Fruit fly (Drosophila melanogaster) whole organism, embryonic: ENCODE data around the gene mRpS23.
A peak's percentile ranks its signal among the peaks of the same experiment; 100 is the strongest.

Experiments
- Aef1 ChIP-seq: fragments of 200-800 bp; sonication (Bioruptor generic); IDR thresholded peaks from 3 replicates; pipeline ENCODE4 v1.3.6; 2022; ENCODE audit warnings: missing biosample characterization, missing genetic modification characterization
- Bdp1 ChIP-seq: fragments of 200-800 bp; sonication (Bioruptor generic); optimal IDR thresholded peaks from 3 replicates; lab custom pipeline; 2016; ENCODE audit warnings: missing biosample characterization, missing genetic modification characterization
- CG11247 ChIP-seq: fragments of 200-800 bp; sonication (Bioruptor generic); IDR thresholded peaks from 2 replicates; pipeline ENCODE4 v1.3.6; 2022; ENCODE audit warnings: missing biosample characterization, missing genetic modification characterization
- CG11696 ChIP-seq: fragments of 200-800 bp; sonication (Bioruptor generic); IDR thresholded peaks from 2 replicates; pipeline ENCODE4 v1.3.6; 2022; ENCODE audit warnings: missing biosample characterization, missing genetic modification characterization
- CG12299 ChIP-seq: fragments of 200-800 bp; sonication (Bioruptor generic); optimal IDR thresholded peaks from 2 replicates; lab custom pipeline; 2018; ENCODE audit warnings: missing biosample characterization, mild to moderate bottlenecking, missing genetic modification characterization
- CG13424 ChIP-seq: fragments of 200-800 bp; sonication (Bioruptor generic); optimal IDR thresholded peaks from 2 replicates; lab custom pipeline; 2019; ENCODE audit warnings: missing biosample characterization, mild to moderate bottlenecking, missing genetic modification characterization, moderate library complexity
- CG17802 ChIP-seq: fragments of 200-800 bp; sonication (Bioruptor generic); optimal IDR thresholded peaks from 2 replicates; lab custom pipeline; 2018; ENCODE audit warnings: missing biosample characterization, mild to moderate bottlenecking, missing genetic modification characterization, moderate library complexity
- CG34376 ChIP-seq: fragments of 200-800 bp; sonication (Bioruptor generic); optimal IDR thresholded peaks from 2 replicates; lab custom pipeline; 2018; ENCODE audit warnings: missing biosample characterization, mild to moderate bottlenecking, missing genetic modification characterization
- CG42726 ChIP-seq: fragments of 200-800 bp; sonication (Bioruptor generic); IDR thresholded peaks from 2 replicates; pipeline ENCODE4 v1.3.6; 2022; ENCODE audit warnings: missing biosample characterization, missing genetic modification characterization; ENCODE audit not compliant: partially characterized antibody
- CG4328 ChIP-seq: fragments of 200-800 bp; sonication (Bioruptor generic); optimal IDR thresholded peaks from 3 replicates; lab custom pipeline; 2017; ENCODE audit warnings: missing biosample characterization, missing genetic modification reagents, missing genetic modification characterization
- CG4617 ChIP-seq: fragments of 200-800 bp; sonication (Bioruptor generic); optimal IDR thresholded peaks from 3 replicates; lab custom pipeline; 2016; ENCODE audit warnings: missing biosample characterization, missing genetic modification characterization, borderline replicate concordance
- CG4854 ChIP-seq: fragments of 200-800 bp; sonication (Bioruptor generic); optimal IDR thresholded peaks from 2 replicates; lab custom pipeline; 2016; ENCODE audit warnings: missing biosample characterization, missing genetic modification characterization, inconsistent platforms
- CG6689 ChIP-seq: fragments of 200-800 bp; sonication (Bioruptor generic); IDR thresholded peaks from 2 replicates; pipeline ENCODE4 v1.3.6; 2022; ENCODE audit warnings: missing biosample characterization, missing genetic modification characterization
- CG9817 ChIP-seq: fragments of 200-800 bp; sonication (Bioruptor generic); optimal IDR thresholded peaks from 2 replicates; lab custom pipeline; 2018; ENCODE audit warnings: missing biosample characterization, mild to moderate bottlenecking, missing genetic modification characterization, moderate library complexity
- CG9876 ChIP-seq: fragments of 200-800 bp; sonication (Bioruptor generic); optimal IDR thresholded peaks from 2 replicates; lab custom pipeline; 2016; ENCODE audit warnings: missing biosample characterization, missing genetic modification characterization
- Dref ChIP-seq: fragments of 200-800 bp; sonication (Bioruptor generic); IDR thresholded peaks from 2 replicates; pipeline ENCODE4 v1.3.6; 2022; ENCODE audit warnings: missing biosample characterization, missing genetic modification characterization
- Fer3 ChIP-seq: fragments of 200-800 bp; sonication (Bioruptor generic); optimal IDR thresholded peaks from 2 replicates; lab custom pipeline; 2018; ENCODE audit warnings: missing biosample characterization, mild to moderate bottlenecking, missing genetic modification characterization, moderate library complexity
- Gug ChIP-seq: fragments of 200-800 bp; sonication (Bioruptor generic); IDR thresholded peaks from 4 replicates; pipeline ENCODE4 v1.3.6; 2022; ENCODE audit warnings: missing biosample characterization, missing genetic modification characterization
- HLH3B ChIP-seq: fragments of 200-800 bp; sonication (Bioruptor generic); IDR thresholded peaks from 2 replicates; pipeline ENCODE4 v1.3.6; 2022; ENCODE audit warnings: missing biosample characterization, missing genetic modification characterization
- Hey ChIP-seq: fragments of 200-800 bp; sonication (Bioruptor generic); optimal IDR thresholded peaks from 3 replicates; lab custom pipeline; 2018; ENCODE audit warnings: missing biosample characterization, mild to moderate bottlenecking, missing genetic modification characterization
- Mrtf ChIP-seq: fragments of 200-800 bp; sonication (Bioruptor generic); IDR thresholded peaks from 3 replicates; pipeline ENCODE4 v1.3.6; 2022; ENCODE audit warnings: missing biosample characterization, missing genetic modification characterization
- Side ChIP-seq: fragments of 200-800 bp; sonication (Bioruptor generic); optimal IDR thresholded peaks from 2 replicates; lab custom pipeline; 2016; ENCODE audit warnings: missing biosample characterization, missing genetic modification characterization
- Stat92E ChIP-seq, 3 experiments: fragments of >200 bp in 2 of 3; fragments of 200-800 bp in 1 of 3; sonication (Bioruptor generic) in 1 of 3; optimal IDR thresholded peaks; 2 replicates each; lab custom pipeline; 2017 to 2019; ENCODE audit warnings: missing biosample characterization in 3 of 3, missing genetic modification characterization in 3 of 3, mild to moderate bottlenecking in 1 of 3, moderate library complexity in 1 of 3
- bowl ChIP-seq: fragments of 200-800 bp; sonication (Bioruptor generic); IDR thresholded peaks from 2 replicates; pipeline ENCODE4 v1.3.6; 2022; ENCODE audit warnings: missing biosample characterization, missing genetic modification characterization
- chif ChIP-seq, 2 experiments: fragments of 200-800 bp; sonication (Bioruptor generic); optimal IDR thresholded peaks; 3 replicates each; lab custom pipeline; 2016; ENCODE audit warnings: missing biosample characterization in 2 of 2, missing genetic modification characterization in 2 of 2
- chinmo ChIP-seq: fragments of 200-800 bp; sonication (Bioruptor generic); IDR thresholded peaks from 4 replicates; pipeline ENCODE4 v1.3.6; 2022; ENCODE audit warnings: missing biosample characterization, missing genetic modification characterization; ENCODE audit not compliant: partially characterized antibody
- crp ChIP-seq, 2 experiments: fragments of 200-800 bp; sonication (Bioruptor generic); optimal IDR thresholded peaks; 2 replicates in 1 of 2; 3 replicates in 1 of 2; lab custom pipeline; 2017; ENCODE audit warnings: missing biosample characterization in 2 of 2, missing genetic modification characterization in 2 of 2, mild to moderate bottlenecking in 1 of 2, moderate library complexity in 1 of 2
- gcm ChIP-seq: fragments of 200-800 bp; sonication (Bioruptor generic); optimal IDR thresholded peaks from 2 replicates; lab custom pipeline; 2019; ENCODE audit warnings: missing biosample characterization, mild to moderate bottlenecking, missing genetic modification characterization, moderate library complexity
- grau ChIP-seq: fragments of 200-800 bp; optimal IDR thresholded peaks from 3 replicates; lab custom pipeline; 2019; ENCODE audit warnings: missing biosample characterization, mild to moderate bottlenecking, missing genetic modification characterization, moderate library complexity
- hth ChIP-seq: fragments of >200 bp; optimal IDR thresholded peaks from 2 replicates; lab custom pipeline; 2017; ENCODE audit warnings: inconsistent platforms
- jing ChIP-seq: fragments of 200-800 bp; sonication (Bioruptor generic); optimal IDR thresholded peaks from 2 replicates; lab custom pipeline; 2018; ENCODE audit warnings: missing biosample characterization, mild to moderate bottlenecking, missing genetic modification characterization
- lmd ChIP-seq: fragments of 200-800 bp; sonication (Bioruptor generic); IDR thresholded peaks from 2 replicates; pipeline ENCODE4 v1.3.6; 2022; ENCODE audit warnings: missing biosample characterization, missing genetic modification characterization
- lov ChIP-seq, 2 experiments: fragments of 200-800 bp in 1 of 2; fragments of >200 bp in 1 of 2; sonication (Bioruptor generic) in 1 of 2; IDR thresholded peaks in 1 of 2; optimal IDR thresholded peaks in 1 of 2; 2 replicates in 1 of 2; 3 replicates in 1 of 2; pipeline versions ENCODE4 v1.3.6 to Lab custom; 2017 to 2022; ENCODE audit warnings: missing biosample characterization in 1 of 2, missing genetic modification characterization in 1 of 2
- pita ChIP-seq: fragments of 200-800 bp; sonication (Bioruptor generic); optimal IDR thresholded peaks from 2 replicates; lab custom pipeline; 2017; ENCODE audit warnings: missing biosample characterization, mild to moderate bottlenecking, missing genetic modification characterization
- slou ChIP-seq: fragments of 200-800 bp; sonication (Bioruptor generic); optimal IDR thresholded peaks from 3 replicates; lab custom pipeline; 2016; ENCODE audit warnings: missing biosample characterization, missing genetic modification characterization
- stwl ChIP-seq: fragments of 200-800 bp; sonication (Bioruptor generic); optimal IDR thresholded peaks from 3 replicates; lab custom pipeline; 2018; ENCODE audit warnings: missing biosample characterization, mild to moderate bottlenecking, missing genetic modification characterization, moderate library complexity
- tin ChIP-seq: fragments of 200-800 bp; sonication (Bioruptor generic); optimal IDR thresholded peaks from 3 replicates; lab custom pipeline; 2016; ENCODE audit warnings: missing biosample characterization, missing genetic modification characterization
- tna ChIP-seq: fragments of 200-800 bp; sonication (Bioruptor generic); IDR thresholded peaks from 2 replicates; pipeline ENCODE4 v1.3.6; 2022; ENCODE audit warnings: missing biosample characterization, missing genetic modification characterization; ENCODE audit not compliant: partially characterized antibody
- trem ChIP-seq: fragments of 200-800 bp; optimal IDR thresholded peaks from 3 replicates; lab custom pipeline; 2019; ENCODE audit warnings: missing biosample characterization, mild to moderate bottlenecking, missing genetic modification characterization, moderate library complexity
- zfh2 ChIP-seq: fragments of 200-800 bp; sonication (Bioruptor generic); optimal IDR thresholded peaks from 2 replicates; lab custom pipeline; 2016; ENCODE audit warnings: missing biosample characterization, missing genetic modification characterization

The mRpS23 gene

DNA sequence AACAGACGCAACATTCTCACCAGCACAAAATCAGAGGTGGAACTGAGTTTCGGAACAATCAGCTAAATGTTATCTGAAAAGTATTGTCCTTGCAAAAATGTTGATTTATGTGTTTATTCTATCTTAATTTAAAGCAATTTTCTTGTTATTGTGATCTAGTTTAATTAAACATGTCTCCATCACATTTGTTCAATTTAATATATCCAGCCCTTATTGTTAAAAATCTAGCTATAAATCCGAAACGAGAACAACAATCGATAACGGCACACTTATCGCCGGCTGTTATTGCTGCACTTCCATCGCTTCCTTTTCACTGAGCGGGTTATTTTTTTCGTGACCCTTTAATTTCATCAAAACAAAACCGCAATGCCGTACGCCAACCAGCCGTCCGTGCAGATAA, 1.8 kb downstream of the mRpS23 start, which contains the start of the genes GatC, PolG2 and Polr2C (continued):
- TF ChIP-seq slou (no peak), pita (no peak), Stat92E (GFP tag; optimal IDR thresholded peaks at IDR 0.05; lab: Kevin White, UChicago) (peak in 1 of 3 experiments; percentile 52), CG11247 (peak; percentile 61), Hey (tag; lab: Kevin White, UChicago) (no peak), CG11696 (GFP tag; lab: Robert Waterston, UW) (no peak), zfh2 (GFP tag; lab: Kevin White, UChicago) (peak; percentile 55), CG17802 (tag; lab: Kevin White, UChicago) (peak; percentile 37), CG42726 (GFP tag; lab: Robert Waterston, UW) (peak; percentile 6; the same call in 1 of the 2 replicates), Gug (GFP tag; lab: Robert Waterston, UW) (no peak; the same call in 3 of the 4 replicates), CG12299 (tag; lab: Kevin White, UChicago) (peak; percentile 64), trem (tag; lab: Kevin White, UChicago) (peak; percentile 54), Aef1 (GFP tag; lab: Robert Waterston, UW) (no peak), tin (peak; percentile 2), CG4854 (GFP tag; lab: Kevin White, UChicago) (peak; percentile 2), grau (tag; lab: Kevin White, UChicago) (peak; percentile 65), Mrtf (GFP tag; lab: Robert Waterston, UW) (no peak), CG9817 (tag; lab: Kevin White, UChicago) (peak; percentile 40), jing (GFP tag; lab: Kevin White, UChicago) (no peak), HLH3B (GFP tag; lab: Robert Waterston, UW) (no peak; the same call in 1 of the 2 replicates), bowl (GFP tag; lab: Robert Waterston, UW) (0 out of 2 replicates have a peak, but pooled peaks have one; percentile 4), Dref (GFP tag; lab: Robert Waterston, UW) (peak; percentile 80), Bdp1 (GFP tag; lab: Kevin White, UChicago) (peak; percentile 28), hth (lab: Kevin White, UChicago) (no peak), chinmo (peak; percentile 84), Fer3 (tag; lab: Kevin White, UChicago) (no peak), gcm (peak; percentile 53), CG34376 (GFP tag; lab: Kevin White, UChicago) (no peak), CG4328 (GFP tag; lab: Kevin White, UChicago) (no peak), crp (GFP tag; optimal IDR thresholded peaks at IDR 0.05; lab: Kevin White, UChicago) (peak in 1 of 2 experiments; percentile 37), CG6689 (GFP tag; lab: Robert Waterston, UW) (0 out of 2 replicates have a peak, but pooled peaks have one; percentile 6), stwl (tag; lab: Kevin White, UChicago) (peak; percentile 68), CG13424 (peak; percentile 43), CG4617 (GFP tag; lab: Kevin White, UChicago) (peak; percentile 94), lmd (peak; percentile 41; the same call in 1 of the 2 replicates), tna (peak; percentile 90), chif (GFP tag; optimal IDR thresholded peaks at IDR 0.05; lab: Kevin White, UChicago) (peak in 1 of 2 experiments; percentile 47), lov (optimal IDR thresholded peaks at IDR 0.05; lab: Kevin White, UChicago) (no peak), lov (GFP tag; IDR thresholded peaks at IDR 0.05; lab: Robert Waterston, UW) (no peak), CG9876 (no peak), Side (GFP tag; lab: Kevin White, UChicago) (peak; percentile 26)
